Fruit fly (Drosophila melanogaster): ENCODE data around the gene Or85d.

Or85d gene

dm6 chr3R:8562484-8562886 lies 10.1 kb downstream of the Or85d start, which contains the start of the genes mRpS18A and CG31460 (continued):
- no peak for TF ChIP-seq stc (GFP tag; IDR thresholded peaks at IDR 0.05)
- TF ChIP-seq HLH54F (GFP tag; optimal IDR thresholded peaks at IDR 0.05), result no peak
- no peak for TF ChIP-seq CG14667 (GFP tag; IDR thresholded peaks at IDR 0.05)
- no peak for TF ChIP-seq tup (GFP tag; optimal IDR thresholded peaks at IDR 0.05)
- TF ChIP-seq CG11560 (tag; IDR thresholded peaks at IDR 0.05), result no peak
- TF ChIP-seq vnd (GFP tag; IDR thresholded peaks at IDR 0.05; ENCODE audit: partially characterized antibody), result peak; percentile 64; the same call in 2 of the 3 replicates
- no peak for TF ChIP-seq ems (GFP tag; optimal IDR thresholded peaks at IDR 0.05)
- no peak for TF ChIP-seq hb (GFP tag; IDR thresholded peaks at IDR 0.05; ENCODE audit: partially characterized antibody)
- TF ChIP-seq stwl (tag; optimal IDR thresholded peaks at IDR 0.05), result peak; percentile 68
- no peak for TF ChIP-seq Oaz (GFP tag; IDR thresholded peaks at IDR 0.05)
- TF ChIP-seq Dip2 (GFP tag; IDR thresholded peaks at IDR 0.05), result no peak
- TF ChIP-seq CG6854 (GFP tag; optimal IDR thresholded peaks at IDR 0.05), result no peak
- no peak for TF ChIP-seq pb (GFP tag; optimal IDR thresholded peaks at IDR 0.05)
- TF ChIP-seq wek (GFP tag; optimal IDR thresholded peaks at IDR 0.05), result peak; percentile 6
- no peak for TF ChIP-seq hkb (optimal IDR thresholded peaks at IDR 0.05)
- TF ChIP-seq hkb (GFP tag; IDR thresholded peaks at IDR 0.05), result no peak
- TF ChIP-seq CG12155 (GFP tag; optimal IDR thresholded peaks at IDR 0.05), result peak; percentile 5
- no peak for TF ChIP-seq CG7839 (tag; optimal IDR thresholded peaks at IDR 0.05)
- no peak for TF ChIP-seq fd96Cb (tag; optimal IDR thresholded peaks at IDR 0.05)
- no peak for TF ChIP-seq CG13894 (tag; optimal IDR thresholded peaks at IDR 0.05)
- TF ChIP-seq Abd-B (GFP tag; optimal IDR thresholded peaks at IDR 0.05), result peak; percentile 30
- TF ChIP-seq CG9876 (GFP tag; optimal IDR thresholded peaks at IDR 0.05), result no peak
- TF ChIP-seq CG9609 (GFP tag; optimal IDR thresholded peaks at IDR 0.05), result peak; percentile 8
- TF ChIP-seq CG11504 (tag; optimal IDR thresholded peaks at IDR 0.05), result peak; percentile 7
- TF ChIP-seq Optix (GFP tag; IDR thresholded peaks at IDR 0.05), result no peak
- TF ChIP-seq ewg (GFP tag; optimal IDR thresholded peaks at IDR 0.05), result no peak
- peak; percentile 52 for TF ChIP-seq E2f2 (GFP tag; IDR thresholded peaks at IDR 0.05)
- no peak for TF ChIP-seq Nf-YB (GFP tag; optimal IDR thresholded peaks at IDR 0.05)
- peak; percentile 10 for TF ChIP-seq CG30403 (GFP tag; optimal IDR thresholded peaks at IDR 0.05)
- TF ChIP-seq E2f1 (GFP tag; IDR thresholded peaks at IDR 0.05), result no peak
- TF ChIP-seq Hand (GFP tag; optimal IDR thresholded peaks at IDR 0.05), result no peak
- peak; percentile 63 for TF ChIP-seq Dref (GFP tag; IDR thresholded peaks at IDR 0.05)
- 0 out of 2 replicates have a peak, but pooled peaks have one; percentile 8 for TF ChIP-seq CG3847 (GFP tag; IDR thresholded peaks at IDR 0.05)
- no peak for TF ChIP-seq zf30C (GFP tag; optimal IDR thresholded peaks at IDR 0.05)
- no peak for TF ChIP-seq fd102C (GFP tag; optimal IDR thresholded peaks at IDR 0.05)
- TF ChIP-seq eyg (GFP tag; optimal IDR thresholded peaks at IDR 0.05), result no peak
- TF ChIP-seq CG34422 (GFP tag; IDR thresholded peaks at IDR 0.05), result peak; percentile 38; the same call in 2 of the 3 replicates
- TF ChIP-seq CG2875 (GFP tag; optimal IDR thresholded peaks at IDR 0.05), result no peak
- no peak for TF ChIP-seq CG17186 (GFP tag; optimal IDR thresholded peaks at IDR 0.05)
- TF ChIP-seq al (GFP tag; IDR thresholded peaks at IDR 0.05), result no peak
- no peak for TF ChIP-seq CG31224 (GFP tag; IDR thresholded peaks at IDR 0.05)
- no peak for TF ChIP-seq Vsx1 (GFP tag; optimal IDR thresholded peaks at IDR 0.05)
- peak; percentile 43 for TF ChIP-seq Ets97D (GFP tag; optimal IDR thresholded peaks at IDR 0.05)
- TF ChIP-seq YL-1 (GFP tag; optimal IDR thresholded peaks at IDR 0.05), result peak; percentile 30
- TF ChIP-seq CG17359 (tag; optimal IDR thresholded peaks at IDR 0.05), result no peak
- 0 out of 2 replicates have a peak, but pooled peaks have one; percentile 9 for TF ChIP-seq CG10366 (GFP tag; IDR thresholded peaks at IDR 0.05)
- TF ChIP-seq ash1 (GFP tag; optimal IDR thresholded peaks at IDR 0.05), result no peak
- TF ChIP-seq CG17912 (GFP tag; optimal IDR thresholded peaks at IDR 0.05), result no peak
- no peak for TF ChIP-seq CG8924 (tag; optimal IDR thresholded peaks at IDR 0.05)
- no peak for TF ChIP-seq CG17612 (GFP tag; IDR thresholded peaks at IDR 0.05)
- TF ChIP-seq CG1529 (GFP tag; optimal IDR thresholded peaks at IDR 0.05), result no peak
- no peak for TF ChIP-seq CG10431 (GFP tag; optimal IDR thresholded peaks at IDR 0.05)

All from whole organism, embryonic.